Fruit fly (Drosophila melanogaster): Measurements from ENCODE around the gene Wdr81.

DNA sequence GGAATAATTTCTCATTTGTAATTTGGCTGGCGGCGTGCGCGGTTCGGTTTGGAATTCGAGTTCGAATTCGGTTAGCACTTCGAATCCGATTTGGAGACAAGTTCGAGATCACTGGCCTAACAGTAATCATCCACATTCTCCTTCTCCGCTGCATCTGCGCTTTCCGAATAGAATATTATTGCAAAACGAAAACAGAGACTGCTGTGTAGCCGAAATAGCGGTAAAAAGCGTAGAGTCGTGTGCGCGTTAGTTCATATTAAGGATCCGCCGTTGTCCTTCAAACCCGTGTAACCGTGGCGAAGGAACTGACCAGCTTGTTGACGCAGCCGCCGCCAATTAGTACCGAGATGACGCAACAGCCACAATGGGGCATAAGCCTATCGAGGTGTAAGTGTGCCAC, 6.7 kb upstream of the Wdr81 start, which contains the start of gene dmGlut:
- TF ChIP-seq Dfd (GFP tag; optimal IDR thresholded peaks at IDR 0.05), result no peak
- TF ChIP-seq Abd-B (GFP tag; optimal IDR thresholded peaks at IDR 0.05), result no peak
- TF ChIP-seq lola (GFP tag; optimal IDR thresholded peaks at IDR 0.05), result no peak
- no peak for TF ChIP-seq br (GFP tag; optimal IDR thresholded peaks at IDR 0.05)
- no peak for TF ChIP-seq usp (GFP tag; optimal IDR thresholded peaks at IDR 0.05)
- no peak for TF ChIP-seq HLH106 (tag; optimal IDR thresholded peaks at IDR 0.05)
- no peak for TF ChIP-seq Dif (GFP tag; optimal IDR thresholded peaks at IDR 0.05; ENCODE audit: partially characterized antibody)
- no peak for TF ChIP-seq h (GFP tag; optimal IDR thresholded peaks at IDR 0.05)
- TF ChIP-seq pan (optimal IDR thresholded peaks at IDR 0.05), result no peak
- TF ChIP-seq Rel (GFP tag; optimal IDR thresholded peaks at IDR 0.05), result no peak
- TF ChIP-seq Rel (tag; optimal IDR thresholded peaks at IDR 0.05), result no peak
- no peak for TF ChIP-seq foxo (GFP tag; optimal IDR thresholded peaks at IDR 0.05)
- TF ChIP-seq Hr78 (GFP tag; optimal IDR thresholded peaks at IDR 0.05), result no peak
- no peak for TF ChIP-seq N (GFP tag; optimal IDR thresholded peaks at IDR 0.05)
- TF ChIP-seq fru (GFP tag; optimal IDR thresholded peaks at IDR 0.05), result no peak

Measured in whole organism, wandering third instar larva.